Fruit fly (Drosophila melanogaster): ENCODE data around the gene PolA2.

PolA2 gene

DNA sequence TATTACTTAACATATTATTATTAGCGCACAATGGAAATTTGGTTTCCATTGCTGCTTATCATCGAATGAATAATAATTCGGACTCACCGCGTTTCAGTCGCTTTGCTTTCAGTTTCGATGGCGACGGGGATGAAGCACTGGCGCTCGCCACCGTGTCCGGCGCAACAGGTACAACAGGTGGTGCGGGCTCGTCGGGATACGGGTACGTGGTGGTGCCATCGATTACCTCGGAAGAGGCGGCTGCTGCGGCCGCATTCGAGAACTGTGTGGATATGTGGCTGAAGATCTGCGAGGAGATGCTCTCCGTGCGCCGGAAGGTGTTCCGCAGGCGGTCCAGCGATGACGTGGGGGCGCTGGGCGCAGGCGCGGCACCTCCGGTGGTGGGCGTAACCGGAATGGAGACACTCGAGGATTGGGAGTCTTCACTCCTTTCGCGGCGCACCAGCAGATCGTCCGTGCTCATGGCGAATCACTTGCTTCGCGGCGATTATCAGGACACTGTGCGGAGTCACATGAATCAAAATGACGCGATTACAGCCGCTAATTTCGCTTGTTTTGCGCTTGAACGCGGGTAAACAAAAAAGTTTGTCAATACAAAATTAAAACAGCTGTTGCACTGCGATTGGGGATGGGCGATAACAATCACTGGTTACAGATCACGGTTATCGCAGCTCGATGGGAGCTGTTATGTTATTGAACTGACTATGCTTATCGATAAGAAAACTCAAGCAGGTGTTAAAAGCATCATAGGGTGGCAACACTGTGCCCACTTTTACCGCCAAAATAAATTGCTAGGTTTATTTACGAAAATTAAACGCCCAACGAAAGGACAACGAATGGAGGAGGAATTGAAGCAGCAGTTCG lies at the start of gene PolA2, which contains the start of gene CG31064:
PolA2 (plus strand) TSS at position 726 of the 864 bp plus-strand sequence.
CG31064 (minus strand) TSS at position 648 of the 864 bp plus-strand sequence.
- no peak for TF ChIP-seq psq (optimal IDR thresholded peaks at IDR 0.05)
- no peak for TF ChIP-seq Myc (optimal IDR thresholded peaks at IDR 0.05)
- no peak for TF ChIP-seq Sin3A (optimal IDR thresholded peaks at IDR 0.05)
- no peak for TF ChIP-seq ttk (optimal IDR thresholded peaks at IDR 0.05)
- no peak for TF ChIP-seq h (optimal IDR thresholded peaks at IDR 0.05)

DNA sequence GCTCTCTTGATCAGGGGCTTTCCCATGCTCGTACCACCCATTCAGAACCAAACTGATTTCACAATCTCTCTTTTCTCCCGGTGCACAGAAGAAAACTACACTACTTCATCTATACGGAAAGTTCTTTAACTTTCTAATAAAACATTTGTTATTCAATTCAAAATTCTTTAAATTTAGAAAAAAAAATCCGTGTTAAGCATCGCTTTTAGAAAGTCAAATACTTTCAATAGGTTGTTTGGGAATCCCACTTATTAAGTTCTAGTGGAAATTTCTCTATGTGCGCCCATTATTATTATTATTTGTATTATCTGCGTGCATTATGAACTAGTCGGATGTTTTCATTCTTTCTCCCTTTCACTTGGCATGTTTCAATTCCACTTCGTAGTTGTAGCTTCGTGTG lies 45.9 kb upstream of the PolA2 start:
- TF ChIP-seq insv (optimal IDR thresholded peaks at IDR 0.05): no peak
- no peak for TF ChIP-seq h (optimal IDR thresholded peaks at IDR 0.05)
- no peak for TF ChIP-seq Myc (optimal IDR thresholded peaks at IDR 0.05)
- no peak for TF ChIP-seq ttk (optimal IDR thresholded peaks at IDR 0.05)
- TF ChIP-seq psq (optimal IDR thresholded peaks at IDR 0.05): no peak
- no peak for TF ChIP-seq Sin3A (optimal IDR thresholded peaks at IDR 0.05)

DNA sequence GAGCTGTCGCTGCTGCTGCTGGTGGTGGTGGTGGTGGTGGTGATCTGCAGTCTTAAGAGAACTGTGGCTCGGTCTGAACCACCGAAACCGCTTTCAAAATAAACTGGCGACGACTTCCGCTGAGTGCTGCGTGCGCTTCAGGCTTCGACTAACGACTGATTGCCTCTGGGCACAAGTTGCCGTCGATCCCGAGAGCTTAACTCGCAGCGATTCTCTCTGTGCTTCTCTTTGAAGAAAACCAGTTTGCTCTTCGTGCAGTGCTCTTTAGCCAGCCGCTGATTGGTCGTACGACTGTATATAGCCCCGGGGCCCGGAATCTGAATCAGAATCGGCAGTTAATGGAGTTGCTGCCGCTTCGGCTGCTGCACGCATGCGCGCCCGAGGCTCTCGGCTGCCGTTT lies 44.9 kb upstream of the PolA2 start, which contains the start of gene Ser:
Ser (minus strand) TSS at position 162 of the 400 bp plus-strand sequence.
- TF ChIP-seq psq (optimal IDR thresholded peaks at IDR 0.05): no peak

DNA sequence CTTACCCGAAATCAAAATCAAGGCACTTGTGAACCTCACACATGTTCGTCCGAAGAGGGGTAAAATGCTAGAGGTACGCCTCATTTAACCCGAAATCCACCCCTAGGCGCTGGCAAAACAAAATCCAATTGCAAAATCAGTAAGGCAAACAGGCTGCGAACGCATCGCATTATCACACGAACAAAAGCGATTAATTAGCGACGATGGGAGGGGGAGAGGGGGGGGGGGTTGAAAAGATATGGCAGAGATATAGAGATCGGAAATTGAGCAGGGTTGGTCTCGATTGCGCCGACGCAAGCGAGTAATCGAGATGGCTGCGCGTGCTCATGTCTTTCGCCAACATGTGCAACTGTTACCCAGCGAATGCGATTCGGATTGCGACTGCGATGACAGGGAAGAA lies 42.1 kb upstream of the PolA2 start:
- TF ChIP-seq h (optimal IDR thresholded peaks at IDR 0.05): no peak
- no peak for TF ChIP-seq ttk (optimal IDR thresholded peaks at IDR 0.05)
- TF ChIP-seq psq (optimal IDR thresholded peaks at IDR 0.05): no peak
- no peak for TF ChIP-seq Myc (optimal IDR thresholded peaks at IDR 0.05)
- TF ChIP-seq insv (optimal IDR thresholded peaks at IDR 0.05): no peak
- no peak for TF ChIP-seq Sin3A (optimal IDR thresholded peaks at IDR 0.05)

DNA sequence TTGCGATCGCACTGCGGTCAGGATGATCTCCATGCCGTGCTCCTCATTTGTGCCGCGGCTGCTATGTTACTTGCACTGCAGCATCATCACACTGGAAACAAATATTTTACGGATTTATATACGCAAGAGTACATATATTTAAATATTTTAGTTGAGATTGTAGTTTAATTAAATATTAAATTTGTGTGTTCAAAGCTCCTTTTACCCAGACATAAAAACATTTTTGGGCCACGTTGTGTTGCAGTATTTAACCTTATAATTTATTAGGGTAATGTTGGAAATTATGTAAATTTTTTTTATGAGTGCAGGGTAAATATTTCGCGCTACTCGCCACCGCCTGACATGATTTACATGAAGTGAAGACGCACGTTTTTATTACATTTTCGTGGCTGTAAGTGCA lies 41.4 kb upstream of the PolA2 start:
- TF ChIP-seq psq (optimal IDR thresholded peaks at IDR 0.05) (no peak), Sin3A (optimal IDR thresholded peaks at IDR 0.05) (no peak)

DNA sequence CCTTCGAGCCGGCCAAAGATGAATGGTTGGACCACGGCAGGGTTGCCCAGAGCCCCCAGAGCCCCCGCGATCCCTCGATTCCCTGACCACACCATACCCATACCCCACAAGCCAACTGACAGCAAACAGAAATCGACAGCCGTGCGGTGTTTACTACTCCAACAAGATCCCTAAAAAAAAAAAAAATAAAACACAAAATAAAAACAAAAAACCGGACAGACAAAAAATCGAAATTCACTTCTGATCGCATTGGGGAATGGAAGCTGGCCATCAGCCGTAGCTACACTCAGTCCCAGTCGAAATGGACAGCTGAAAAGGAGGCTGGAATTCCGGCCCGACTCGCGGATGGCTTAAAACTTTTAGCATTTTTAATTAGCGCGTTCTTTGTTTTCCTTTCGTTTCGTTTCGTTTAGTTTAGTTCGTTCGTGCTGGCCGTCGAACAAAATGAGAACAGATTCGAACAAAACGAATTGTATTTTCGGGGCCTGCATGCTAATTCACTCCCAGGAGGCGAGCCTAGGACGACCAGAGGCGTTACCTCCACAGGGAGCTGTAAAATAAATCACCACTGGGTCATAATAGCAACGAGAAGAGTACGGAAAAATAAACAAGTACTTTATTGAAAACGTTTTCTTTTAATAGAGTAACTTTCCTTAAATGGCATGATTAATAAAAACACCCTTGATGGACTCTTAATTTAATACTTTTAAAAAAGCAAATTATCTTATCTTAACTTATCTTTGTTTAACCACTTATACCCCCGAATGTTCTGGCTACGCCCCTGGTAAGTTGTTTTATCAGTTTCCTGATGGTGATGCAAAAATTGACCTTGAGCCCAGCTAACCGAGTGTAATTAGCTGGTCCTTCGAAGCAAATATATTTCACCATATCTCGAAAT lies 39.8 kb upstream of the PolA2 start:
- no peak for TF ChIP-seq psq (optimal IDR thresholded peaks at IDR 0.05)
- TF ChIP-seq h (optimal IDR thresholded peaks at IDR 0.05): no peak
- TF ChIP-seq Myc (optimal IDR thresholded peaks at IDR 0.05): no peak
- no peak for TF ChIP-seq insv (optimal IDR thresholded peaks at IDR 0.05)
- no peak for TF ChIP-seq Sin3A (optimal IDR thresholded peaks at IDR 0.05)
- TF ChIP-seq ttk (optimal IDR thresholded peaks at IDR 0.05): no peak

DNA sequence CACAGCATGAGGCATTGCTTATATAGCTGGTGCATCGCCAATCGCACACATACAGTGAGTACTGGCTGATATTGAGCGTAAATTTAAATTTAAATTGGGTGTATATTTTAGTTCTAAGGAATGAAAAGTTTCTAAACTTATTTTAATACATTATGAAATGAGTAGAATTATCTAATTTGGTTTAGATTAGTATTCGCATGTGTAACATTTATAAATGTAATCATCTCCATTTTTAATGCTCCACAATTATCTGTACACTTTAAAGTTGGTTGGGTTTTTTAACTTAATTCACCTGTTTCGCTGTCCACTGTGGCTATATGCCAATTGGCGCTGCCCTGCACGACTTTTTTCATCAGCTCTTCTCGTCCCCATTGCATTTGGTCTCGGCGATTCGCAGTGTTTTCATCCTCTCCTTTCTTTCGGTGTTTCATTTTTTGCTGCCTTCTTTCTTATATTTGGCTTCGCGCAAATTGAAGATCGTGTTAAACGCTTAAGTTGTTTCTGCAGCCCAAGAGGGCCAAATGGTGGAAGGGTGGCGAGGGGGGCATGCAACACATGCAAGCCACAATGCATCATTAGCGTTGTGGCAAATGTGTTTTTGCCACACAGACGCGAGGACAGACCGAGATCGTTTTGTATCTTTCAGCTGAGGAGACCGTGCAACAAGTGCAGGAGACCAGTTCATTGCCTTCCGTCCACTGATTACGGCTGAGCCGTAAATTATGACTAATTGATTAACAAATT lies 37.3 kb upstream of the PolA2 start:
- TF ChIP-seq psq (optimal IDR thresholded peaks at IDR 0.05) (no peak), insv (optimal IDR thresholded peaks at IDR 0.05) (no peak)

DNA sequence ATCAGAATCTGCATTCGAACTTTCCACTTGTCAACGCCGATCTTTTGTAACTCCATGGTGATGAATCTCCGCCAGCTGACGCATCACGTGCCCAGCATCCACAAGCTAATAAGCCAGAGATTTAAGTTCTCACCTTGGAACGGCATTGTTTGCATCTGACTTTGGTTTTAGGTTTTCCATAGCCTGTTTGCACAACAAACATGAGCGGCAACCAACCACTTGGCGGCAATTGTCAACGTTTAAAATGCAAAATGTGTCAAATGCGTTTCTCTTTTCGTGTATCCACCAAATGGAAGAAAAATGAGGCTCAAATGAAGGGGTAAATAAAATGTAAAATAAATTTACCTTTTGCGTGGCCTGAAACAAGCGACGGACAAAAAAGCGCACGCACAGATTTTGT lies 36.6 kb upstream of the PolA2 start:
- TF ChIP-seq ttk (optimal IDR thresholded peaks at IDR 0.05) (no peak), Myc (optimal IDR thresholded peaks at IDR 0.05) (no peak), Sin3A (optimal IDR thresholded peaks at IDR 0.05) (no peak), psq (optimal IDR thresholded peaks at IDR 0.05) (no peak), h (optimal IDR thresholded peaks at IDR 0.05) (no peak), insv (optimal IDR thresholded peaks at IDR 0.05) (no peak)

DNA sequence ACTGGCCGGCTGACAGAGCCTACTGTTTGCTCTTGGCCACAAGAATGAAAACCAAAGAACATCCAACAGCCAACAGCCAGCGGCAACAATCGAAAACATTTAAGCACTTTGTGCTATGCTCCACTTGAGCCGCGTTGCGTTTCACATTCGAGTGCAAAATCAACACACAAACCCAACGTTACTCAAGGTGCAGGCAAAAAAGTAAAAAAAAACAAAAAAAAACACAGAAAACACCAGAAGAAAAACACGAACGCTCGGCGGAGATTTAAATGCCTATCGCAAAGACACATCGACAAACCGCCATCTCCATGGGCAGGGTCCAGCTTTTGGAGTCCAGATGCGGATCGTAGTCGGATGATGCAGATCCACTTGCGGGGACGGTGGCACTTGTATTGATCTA lies 35.1 kb upstream of the PolA2 start:
- no peak for TF ChIP-seq psq (optimal IDR thresholded peaks at IDR 0.05)
- TF ChIP-seq Sin3A (optimal IDR thresholded peaks at IDR 0.05): no peak
- TF ChIP-seq insv (optimal IDR thresholded peaks at IDR 0.05): no peak
- TF ChIP-seq Myc (optimal IDR thresholded peaks at IDR 0.05): no peak
- TF ChIP-seq h (optimal IDR thresholded peaks at IDR 0.05): no peak
- no peak for TF ChIP-seq ttk (optimal IDR thresholded peaks at IDR 0.05)

DNA sequence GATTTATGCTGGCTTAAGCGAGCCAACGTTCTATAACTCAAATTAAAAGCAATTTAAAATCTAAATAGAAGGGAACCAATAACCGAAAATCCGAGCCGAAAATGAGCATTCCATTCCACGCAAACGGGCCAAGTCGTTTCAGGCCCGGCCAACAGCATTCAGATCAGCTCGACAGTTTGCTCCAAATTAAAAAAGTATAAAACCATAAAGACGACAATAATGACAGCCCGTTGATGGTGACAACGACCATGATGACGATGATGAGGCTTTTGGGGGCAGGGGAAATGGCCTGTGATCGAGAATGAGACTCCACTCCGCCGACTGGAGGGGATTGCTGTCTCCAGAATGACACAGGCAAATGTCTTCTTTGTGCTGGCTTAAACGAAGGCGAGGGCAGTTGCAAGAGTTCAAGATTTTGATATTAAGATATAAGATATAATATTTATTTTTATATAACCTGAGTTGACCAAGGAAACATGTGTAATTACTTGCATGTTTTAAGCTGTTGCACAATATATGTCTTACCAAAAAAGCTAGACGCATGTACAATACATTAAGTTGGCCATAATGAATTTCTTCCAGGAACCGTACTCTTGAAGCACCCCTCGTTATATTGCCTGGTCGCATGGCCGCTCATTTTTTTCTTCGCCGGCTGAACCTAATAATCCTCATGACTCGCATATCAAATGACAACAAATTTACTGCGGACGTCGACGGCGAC lies 34.1 kb upstream of the PolA2 start:
- TF ChIP-seq Myc (optimal IDR thresholded peaks at IDR 0.05) (no peak), Sin3A (optimal IDR thresholded peaks at IDR 0.05) (no peak), insv (optimal IDR thresholded peaks at IDR 0.05) (no peak), psq (optimal IDR thresholded peaks at IDR 0.05) (no peak), ttk (optimal IDR thresholded peaks at IDR 0.05) (no peak), h (optimal IDR thresholded peaks at IDR 0.05) (no peak)

DNA sequence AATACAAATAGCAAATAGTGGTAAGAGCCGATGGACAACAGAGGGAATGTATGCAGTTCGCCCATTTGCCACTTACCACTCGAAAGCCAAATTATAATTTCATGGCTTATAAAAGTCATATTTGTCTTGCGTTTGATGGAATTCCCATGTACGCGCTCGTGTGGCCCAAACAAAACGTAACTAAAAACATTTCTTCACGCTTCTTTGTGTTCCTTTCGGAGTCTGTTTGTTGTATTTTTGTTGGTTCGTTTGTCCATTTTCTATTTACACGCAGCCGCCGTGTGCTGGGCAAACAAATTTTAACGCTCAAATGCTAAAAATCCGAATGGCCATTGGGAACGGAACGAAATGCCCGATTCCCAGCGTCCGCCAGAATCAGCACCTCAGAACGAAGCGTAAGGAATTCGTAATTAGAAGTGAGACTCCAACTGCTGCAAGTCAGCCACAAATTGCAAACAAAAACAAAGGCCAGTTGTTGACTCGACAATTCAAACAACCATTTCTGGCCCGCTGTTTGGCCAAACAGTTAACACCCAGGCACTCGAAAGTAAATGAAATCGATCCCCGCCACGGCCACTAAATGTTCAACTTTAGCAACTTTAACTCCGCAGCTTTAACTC lies 30.1 kb upstream of the PolA2 start:
- no peak for TF ChIP-seq psq (optimal IDR thresholded peaks at IDR 0.05)
- TF ChIP-seq Sin3A (optimal IDR thresholded peaks at IDR 0.05): no peak
- TF ChIP-seq h (optimal IDR thresholded peaks at IDR 0.05): no peak
- no peak for TF ChIP-seq ttk (optimal IDR thresholded peaks at IDR 0.05)
- no peak for TF ChIP-seq Myc (optimal IDR thresholded peaks at IDR 0.05)
